Worm (Caenorhabditis elegans): ENCODE measurements around the gene pes-4.
"Not testable (repeated sequence)": the region's sequence is repeated elsewhere in the genome, so short reads cannot be mapped to it uniquely, and the experiment has no call there.

ce11 chrIII:1258358-1258757 is 28.3 kb upstream of the pes-4 start, which contains the start of gene fbxa-78:
- not testable (repeated sequence) for TF ChIP-seq lin-11 (tag; optimal IDR thresholded peaks at IDR 0.05); fax-1 (tag; optimal IDR thresholded peaks at IDR 0.05); ceh-24 (tag; optimal IDR thresholded peaks at IDR 0.05); ceh-22 (tag; optimal IDR thresholded peaks at IDR 0.05); nhr-11 (tag; optimal IDR thresholded peaks at IDR 0.05); nfya-1 (tag; optimal IDR thresholded peaks at IDR 0.05); ceh-9 (tag; optimal IDR thresholded peaks at IDR 0.05); tbx-2 (tag; optimal IDR thresholded peaks at IDR 0.05); fkh-6 (tag; optimal IDR thresholded peaks at IDR 0.05); mec-3 (tag; optimal IDR thresholded peaks at IDR 0.05; ENCODE audit: borderline replicate concordance); C38D4.7 (GFP tag; optimal IDR thresholded peaks at IDR 0.05); C08G9.2 (tag; optimal IDR thresholded peaks at IDR 0.05)

Data from whole organism, late embryonic.